Worm (Caenorhabditis elegans): ENCODE results near the gene T04F8.2.

DNA sequence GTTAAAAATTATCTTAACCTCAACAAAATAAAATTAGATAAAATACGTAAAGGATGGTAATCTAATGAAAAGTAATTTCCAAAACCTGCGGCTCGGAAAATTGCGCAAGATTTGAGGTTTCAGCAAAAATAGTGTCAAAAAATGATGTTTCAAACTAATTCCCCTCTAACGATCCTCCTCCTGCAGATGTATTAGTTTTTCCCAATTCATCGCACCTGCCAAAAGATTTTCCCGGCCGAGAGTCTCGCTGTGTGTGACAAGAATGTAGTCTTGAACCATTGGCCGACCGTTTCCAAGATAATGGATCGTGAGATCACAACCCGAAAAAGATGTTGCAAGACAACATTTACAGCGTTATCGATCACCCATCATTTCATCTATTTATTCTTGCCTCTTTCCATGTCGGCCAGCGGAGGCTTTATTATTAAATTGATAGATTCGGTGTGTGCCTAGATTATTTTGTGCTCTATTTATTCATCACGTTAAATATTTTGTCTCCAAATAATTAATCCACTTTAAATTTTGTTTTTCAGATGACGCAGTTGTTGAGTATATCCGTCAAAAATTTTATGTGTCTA is 33.7 kb upstream of the T04F8.2 start, which contains the start of the genes C44C10.10 and C44C10.5:
- TF ChIP-seq unc-62 (GFP tag; optimal IDR thresholded peaks at IDR 0.05 in 1 of 2): no peak
- TF ChIP-seq unc-62 (tag; optimal IDR thresholded peaks at IDR 0.05): no peak
- TF ChIP-seq gei-8 (GFP tag; optimal IDR thresholded peaks at IDR 0.05): no peak
- TF ChIP-seq aly-2 (tag; optimal IDR thresholded peaks at IDR 0.05): no peak
- TF ChIP-seq ama-1 (optimal IDR thresholded peaks at IDR 0.05): no peak
- no peak for TF ChIP-seq lin-15B (tag; optimal IDR thresholded peaks at IDR 0.05)
- no peak for TF ChIP-seq zfp-2 (tag; optimal IDR thresholded peaks at IDR 0.05)
- TF ChIP-seq nhr-11 (tag; optimal IDR thresholded peaks at IDR 0.05): no peak
- no peak for TF ChIP-seq jun-1 (tag; optimal IDR thresholded peaks at IDR 0.05)
- TF ChIP-seq lin-38 (GFP tag; IDR thresholded peaks at IDR 0.05): no peak
- TF ChIP-seq saeg-2 (GFP tag; IDR thresholded peaks at IDR 0.05): no peak
- TF ChIP-seq zip-11 (GFP tag; IDR thresholded peaks at IDR 0.05): no peak
- TF ChIP-seq F26F4.8 (GFP tag; conservative IDR thresholded peaks at IDR 0.05): no peak
